Worm (Caenorhabditis elegans): ENCODE data around the gene ZK688.11.

Gene ZK688.11

DNA sequence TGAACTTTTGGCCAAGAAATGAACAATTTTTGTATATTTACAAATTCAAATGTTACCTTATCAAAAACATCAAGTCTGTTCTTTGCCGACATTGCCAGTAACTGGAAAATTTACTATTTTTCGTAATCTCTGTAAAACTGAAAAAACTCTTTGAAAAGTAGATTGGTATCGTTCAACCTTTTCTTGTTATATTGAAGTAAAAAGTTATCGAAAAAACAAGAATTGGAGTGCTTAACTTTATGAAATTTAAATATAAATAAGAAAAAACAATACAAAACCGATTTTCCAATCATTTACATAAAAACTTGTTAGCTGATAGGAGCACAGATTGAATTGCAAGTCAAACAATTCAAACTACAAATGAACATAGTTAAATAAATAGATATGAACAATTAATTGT, at the start of gene ZK688.11:
ZK688.11 (minus strand) TSS at position 101 of the 400 bp plus-strand sequence.
- TF ChIP-seq unc-62 (GFP tag; optimal IDR thresholded peaks at IDR 0.05): no peak

DNA sequence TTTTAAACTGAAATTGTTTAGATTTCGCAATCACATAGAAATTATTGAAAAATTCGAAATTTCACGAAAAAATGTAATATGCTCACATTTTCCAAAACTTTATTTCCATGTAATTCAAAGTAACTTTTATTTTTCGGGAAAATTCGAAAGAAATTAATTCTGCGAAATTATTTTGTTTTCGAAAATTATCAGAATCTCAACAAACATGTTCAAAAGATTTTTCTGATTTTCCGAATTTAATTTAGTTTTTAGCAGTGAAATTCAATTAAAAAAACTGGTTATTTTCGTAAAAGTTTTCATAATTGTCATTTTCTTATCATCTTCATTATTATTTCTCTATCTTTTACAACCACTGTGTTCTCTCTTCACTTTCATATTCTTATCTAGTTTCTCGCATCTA, 48.5 kb upstream of the ZK688.11 start, which contains the start of gene ran-2:
ran-2 (plus strand) TSS at position 301 of the 400 bp plus-strand sequence.
- no peak for TF ChIP-seq unc-62 (GFP tag; optimal IDR thresholded peaks at IDR 0.05)

DNA sequence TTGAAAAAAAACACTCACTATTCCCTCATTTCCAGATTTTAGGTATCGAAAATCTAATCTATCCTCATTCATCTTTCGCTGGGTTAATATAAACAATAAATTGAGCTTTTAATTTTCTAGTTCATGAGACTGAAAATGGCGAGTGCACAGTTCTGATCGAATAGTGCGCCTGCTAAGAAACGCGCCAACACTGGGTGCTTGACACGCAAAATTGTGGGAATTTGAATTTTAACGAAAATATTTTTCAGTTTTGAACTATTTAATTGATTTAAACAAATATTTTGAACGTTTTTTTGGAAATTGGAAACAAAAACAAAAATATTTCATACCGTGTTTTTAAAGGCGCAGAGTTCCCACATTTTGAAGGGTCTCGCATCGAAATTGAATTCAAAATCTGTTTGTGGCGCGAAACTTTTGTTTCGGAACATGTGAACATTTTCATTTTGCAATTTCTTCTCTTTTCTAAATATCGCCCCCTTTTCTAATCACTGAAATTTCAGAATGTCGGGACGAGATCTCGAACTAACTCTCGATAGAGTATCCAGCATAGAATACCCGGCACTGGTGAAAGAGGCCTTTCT, 43.9 kb upstream of the ZK688.11 start, which contains the start of the genes C29E4.13 and npp-15:
C29E4.13 (minus strand) TSS at position 169 of the 581 bp plus-strand sequence.
npp-15 (plus strand) TSS at position 495 of the 581 bp plus-strand sequence.
- no peak for TF ChIP-seq unc-62 (GFP tag; optimal IDR thresholded peaks at IDR 0.05)

DNA sequence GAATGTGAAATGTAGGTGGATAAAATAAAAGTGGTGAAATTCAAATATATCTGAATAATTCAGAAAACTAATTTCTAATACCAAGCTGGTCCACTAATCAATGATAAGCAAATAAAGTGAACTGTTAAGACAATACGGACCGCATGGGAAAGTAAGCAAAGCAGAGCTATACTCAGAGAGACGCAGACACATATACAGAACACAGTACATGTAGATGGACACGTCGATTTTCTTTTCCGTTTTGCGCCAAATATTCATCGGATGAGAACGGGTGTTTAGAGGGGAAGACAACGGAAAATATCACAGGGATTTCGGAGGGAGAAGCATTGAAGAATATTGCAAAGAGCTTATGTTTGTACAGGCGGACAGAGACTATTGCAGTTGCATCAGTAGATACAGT, 41.2 kb upstream of the ZK688.11 start:
- TF ChIP-seq unc-62 (GFP tag; optimal IDR thresholded peaks at IDR 0.05): no peak

DNA sequence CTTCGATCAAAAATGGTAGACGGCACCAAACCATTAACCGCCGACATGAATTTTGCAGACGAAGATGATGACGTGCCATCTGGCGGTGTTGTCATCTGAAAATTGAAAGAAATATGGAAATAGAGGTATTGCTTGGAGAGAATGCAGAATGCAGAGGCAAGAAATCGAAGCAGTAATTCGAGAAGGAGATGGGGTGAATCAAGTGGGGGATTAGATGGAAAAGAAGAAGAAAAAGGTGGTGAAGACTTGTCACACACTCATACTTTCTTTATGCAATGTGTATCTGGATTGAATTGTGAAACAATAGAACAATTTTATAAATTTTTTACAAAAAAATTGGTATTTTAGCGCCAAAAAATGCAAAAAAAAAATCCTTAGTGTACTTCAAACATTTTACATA, 40.1 kb upstream of the ZK688.11 start, which contains the start of gene tag-250:
tag-250 (minus strand) TSS at position 101 of the 400 bp plus-strand sequence.
- no peak for TF ChIP-seq unc-62 (GFP tag; optimal IDR thresholded peaks at IDR 0.05)

DNA sequence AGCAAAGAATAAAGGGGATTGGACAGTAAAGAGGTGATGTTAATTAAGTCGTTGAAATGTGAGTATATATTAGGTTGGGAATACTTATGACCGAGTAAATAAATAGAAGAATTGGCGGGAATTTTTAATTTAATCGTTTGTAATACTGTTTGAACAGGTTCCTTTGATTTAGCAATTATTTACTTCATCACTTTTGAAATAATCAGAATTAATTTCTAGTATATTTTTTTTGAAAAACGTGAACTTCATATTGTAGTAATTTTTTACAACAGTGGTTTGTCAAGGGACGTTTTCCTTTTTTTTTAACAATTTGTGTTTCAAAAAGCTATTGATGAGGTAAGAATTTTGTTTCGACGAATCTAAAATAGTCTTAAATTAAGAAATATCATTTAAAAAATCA, 37.4 kb upstream of the ZK688.11 start, which contains the start of gene C29E4.17:
C29E4.17 (plus strand) TSS at position 301 of the 400 bp plus-strand sequence.
- no peak for TF ChIP-seq unc-62 (GFP tag; optimal IDR thresholded peaks at IDR 0.05)

DNA sequence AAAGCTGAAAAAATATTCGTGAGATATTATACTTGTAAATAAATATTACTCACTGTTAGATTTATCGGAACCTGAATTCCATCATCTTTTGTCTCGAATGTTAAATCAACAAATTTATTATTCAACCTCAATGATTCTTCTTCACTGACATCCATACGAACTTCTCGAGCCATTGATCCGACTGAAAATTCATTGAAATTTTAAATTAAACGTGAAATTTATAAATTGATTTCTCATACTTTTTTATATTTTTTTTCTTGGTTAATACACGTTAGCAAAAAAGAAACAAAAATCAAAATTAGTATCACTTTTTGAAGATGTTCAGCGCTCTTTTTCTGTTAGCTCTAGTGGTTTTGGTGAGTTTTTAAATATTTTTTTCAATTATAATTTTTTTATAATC, 35.1 kb upstream of the ZK688.11 start, which contains the start of gene C29E4.14:
C29E4.14 (plus strand) TSS at position 301 of the 400 bp plus-strand sequence.
- no peak for TF ChIP-seq unc-62 (GFP tag; optimal IDR thresholded peaks at IDR 0.05)

DNA sequence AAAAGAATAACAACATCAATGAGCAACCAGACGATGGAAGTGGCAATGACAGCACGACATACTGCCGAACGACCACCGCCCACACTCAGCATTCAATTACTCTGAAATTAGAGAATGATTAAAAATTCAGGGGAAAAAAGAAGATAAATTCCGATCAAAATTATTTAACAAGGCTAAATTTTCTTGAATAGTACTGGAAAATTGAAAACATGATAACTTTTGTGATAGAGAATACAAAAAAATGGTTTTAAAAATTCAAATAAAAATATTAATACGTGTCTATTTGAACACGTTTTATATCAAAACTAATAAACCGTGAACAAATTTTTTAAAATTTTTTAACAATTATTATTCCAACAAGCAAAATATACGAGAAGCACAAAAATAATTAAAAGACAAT, 32.9 kb upstream of the ZK688.11 start, which contains the start of gene gly-3:
gly-3 (minus strand) TSS at position 101 of the 400 bp plus-strand sequence.
- TF ChIP-seq unc-62 (GFP tag; optimal IDR thresholded peaks at IDR 0.05): no peak

DNA sequence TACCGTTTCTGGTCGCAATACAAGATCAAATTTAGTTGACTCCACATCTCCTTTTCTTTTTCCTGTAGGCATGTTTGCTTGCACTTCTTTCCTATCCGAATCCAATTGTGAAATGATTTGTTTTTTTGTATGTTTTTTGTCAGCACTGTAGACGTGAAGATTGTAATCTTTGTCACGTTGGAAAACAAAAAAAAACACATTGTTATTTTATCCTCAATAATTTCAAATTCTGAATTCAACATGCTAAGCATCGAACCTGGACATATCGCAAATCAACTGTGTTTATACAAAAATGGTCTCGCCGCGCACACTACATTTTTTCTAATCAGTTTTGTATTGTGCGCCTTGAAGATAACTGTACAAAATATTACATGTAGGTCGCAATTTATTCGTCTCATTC, 28.7 kb upstream of the ZK688.11 start, which contains the start of gene ZK688.12:
ZK688.12 (minus strand) TSS at position 101 of the 400 bp plus-strand sequence.
- TF ChIP-seq unc-62 (GFP tag; optimal IDR thresholded peaks at IDR 0.05): no peak

DNA sequence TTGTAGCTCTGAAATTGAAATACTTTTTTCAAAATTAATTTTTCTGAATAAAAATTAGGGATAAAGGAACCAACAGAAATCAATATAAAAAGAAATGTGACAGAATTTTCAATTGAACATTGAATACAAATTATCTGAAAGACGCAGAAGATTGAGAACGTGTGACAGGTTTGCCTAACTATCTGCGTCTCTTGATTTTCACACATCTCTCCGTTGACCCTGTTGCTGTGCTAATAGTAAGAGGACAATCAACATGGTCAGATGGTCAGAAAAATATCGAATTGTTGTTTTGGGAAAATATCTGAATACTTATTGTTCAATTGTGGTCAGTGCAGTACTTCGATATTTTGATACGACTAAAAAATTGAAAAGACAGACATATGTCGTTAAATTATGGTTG, 26.9 kb upstream of the ZK688.11 start, which contains the start of gene ZK688.7:
ZK688.7 (minus strand) TSS at position 14 of the 400 bp plus-strand sequence.
- no peak for TF ChIP-seq unc-62 (GFP tag; optimal IDR thresholded peaks at IDR 0.05)

DNA sequence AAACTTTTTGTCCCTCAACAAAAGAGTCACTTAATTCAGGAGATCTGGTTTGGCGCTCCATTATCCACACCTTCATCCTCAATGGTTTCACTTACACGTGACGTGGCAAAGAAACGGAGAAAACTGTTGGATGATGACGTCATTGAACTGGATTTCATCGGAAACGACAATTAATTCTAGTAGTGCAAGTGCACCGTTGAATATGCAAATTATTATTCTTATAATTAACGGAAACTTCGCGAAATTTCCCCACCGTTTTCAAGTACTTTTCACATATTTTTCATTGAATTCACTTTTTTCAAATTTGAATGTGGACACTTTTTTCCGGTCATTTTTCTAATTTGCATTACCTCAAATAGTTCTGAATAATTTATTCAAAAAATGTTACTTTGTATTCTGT, 24.5 kb upstream of the ZK688.11 start, which contains the start of gene ZK688.1:
ZK688.1 (plus strand) TSS at position 301 of the 400 bp plus-strand sequence.
- no peak for TF ChIP-seq unc-62 (GFP tag; optimal IDR thresholded peaks at IDR 0.05)

DNA sequence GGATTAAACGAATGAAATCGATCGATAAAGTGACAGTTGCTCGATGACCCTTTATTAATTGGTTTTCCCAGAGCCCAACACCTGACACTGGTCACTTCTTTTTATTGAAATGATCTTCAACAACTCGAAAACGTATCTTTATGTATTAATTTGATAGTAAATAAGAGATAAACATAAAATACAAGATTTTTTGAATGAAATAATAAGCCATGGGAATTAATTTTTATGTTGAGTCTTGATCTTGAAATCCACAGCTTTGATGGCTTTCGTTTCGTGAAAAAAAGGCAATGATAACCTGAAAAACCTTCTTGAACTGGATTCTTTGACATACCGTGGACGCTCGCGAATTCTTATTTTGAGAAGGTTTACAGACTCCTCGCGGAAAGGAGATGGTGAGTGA, 22.8 kb upstream of the ZK688.11 start, which contains the start of gene pcp-5:
pcp-5 (minus strand) TSS at position 101 of the 400 bp plus-strand sequence.
- no peak for TF ChIP-seq unc-62 (GFP tag; optimal IDR thresholded peaks at IDR 0.05)

DNA sequence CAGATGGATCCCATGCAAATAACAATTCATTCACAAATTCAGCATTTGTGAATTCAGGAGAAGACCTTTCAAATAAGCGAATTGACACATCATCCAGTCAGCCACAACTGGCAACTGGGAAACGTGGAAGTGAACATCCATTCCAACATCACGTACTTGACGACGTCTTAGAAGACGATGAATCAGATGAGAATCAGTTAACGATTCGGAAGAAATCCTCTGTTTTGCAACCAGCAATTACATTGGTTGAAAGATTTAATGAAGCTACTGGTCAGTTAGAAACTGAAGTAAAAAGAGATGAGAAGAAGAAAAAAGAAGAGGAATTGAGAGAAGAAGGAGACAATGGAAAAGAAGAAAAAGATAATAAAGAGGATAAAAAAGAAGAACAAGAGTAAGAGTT, 18.7 kb upstream of the ZK688.11 start:
- no peak for TF ChIP-seq unc-62 (GFP tag; optimal IDR thresholded peaks at IDR 0.05)

DNA sequence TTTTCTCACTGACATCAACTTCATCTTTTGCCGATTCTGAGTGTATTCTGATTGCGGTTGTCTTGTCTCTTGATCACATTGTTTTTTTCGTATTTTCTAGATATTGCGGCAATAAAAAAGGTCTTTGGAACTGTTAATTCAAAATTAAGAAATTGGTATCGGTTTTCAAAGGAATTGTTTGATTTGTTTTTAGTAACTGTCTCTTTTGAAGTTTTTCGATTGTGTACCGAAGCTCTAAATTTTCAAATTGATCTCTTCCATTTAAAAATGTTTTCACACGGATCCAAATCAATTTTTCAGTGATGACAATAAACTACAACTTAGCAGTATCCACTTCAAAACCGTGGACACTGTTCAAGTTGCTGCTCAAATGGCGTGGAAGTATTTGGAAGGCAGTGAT, 16.0 kb upstream of the ZK688.11 start, which contains the start of gene best-24:
best-24 (plus strand) TSS at position 301 of the 400 bp plus-strand sequence.
- TF ChIP-seq unc-62 (GFP tag; optimal IDR thresholded peaks at IDR 0.05): no peak

DNA sequence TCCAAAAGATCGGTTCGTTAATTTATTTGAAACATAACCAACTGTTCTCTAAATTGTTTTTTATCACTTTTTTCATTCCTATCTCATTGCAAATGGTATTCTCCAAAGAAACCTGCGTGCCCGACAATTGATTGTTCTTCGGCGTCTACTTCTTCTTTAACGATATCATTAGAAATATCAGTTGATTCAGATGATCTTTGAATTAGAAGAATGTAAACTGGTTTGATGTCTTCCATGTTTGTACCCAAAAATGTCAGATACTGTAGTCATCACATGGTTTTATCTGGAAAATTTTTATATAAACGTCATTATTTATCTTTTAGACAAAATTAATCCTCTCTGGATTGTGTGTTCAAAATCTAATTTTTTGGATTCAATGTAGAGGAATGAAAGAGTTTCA, 13.0 kb upstream of the ZK688.11 start:
- TF ChIP-seq unc-62 (GFP tag; optimal IDR thresholded peaks at IDR 0.05): no peak

DNA sequence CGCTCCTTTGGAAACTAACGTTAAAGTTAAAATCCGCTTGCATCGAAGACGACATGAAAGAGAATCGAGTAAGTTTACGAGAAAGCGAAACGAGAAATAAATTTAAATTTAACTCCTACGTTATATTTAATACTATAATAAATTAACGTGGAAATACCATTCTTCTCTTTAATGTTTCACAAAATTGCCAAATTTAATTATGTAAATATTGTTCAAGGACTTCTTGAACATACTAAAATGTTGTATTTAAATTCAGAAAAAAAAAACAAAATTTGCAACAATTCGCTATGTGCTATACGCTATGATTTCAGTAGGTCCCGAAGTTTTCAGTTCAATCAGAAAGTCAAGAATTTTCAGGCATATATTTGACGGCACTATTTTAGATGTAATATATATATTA, 12.2 kb upstream of the ZK688.11 start, which contains the start of gene ZK688.10:
ZK688.10 (minus strand) TSS at position 101 of the 400 bp plus-strand sequence.
- TF ChIP-seq unc-62 (GFP tag; optimal IDR thresholded peaks at IDR 0.05): no peak

DNA sequence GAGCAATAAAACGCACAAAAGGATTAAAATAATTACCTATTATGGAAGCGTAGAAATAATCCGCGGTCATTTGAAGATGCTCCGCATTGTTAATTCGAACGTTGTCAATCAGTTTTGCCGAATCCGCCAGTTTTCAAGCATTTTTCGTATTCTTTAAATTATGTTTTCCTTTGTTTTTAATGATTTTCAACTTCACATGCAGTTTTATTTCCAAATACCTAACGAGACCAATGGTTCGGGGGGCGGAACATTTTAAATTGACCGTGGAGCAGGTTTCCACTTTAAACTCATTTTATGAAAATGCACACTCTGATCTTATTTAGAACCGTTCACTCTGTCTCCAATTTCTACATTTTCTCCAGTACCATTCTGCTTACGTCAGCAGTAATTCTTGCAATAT, 10.0 kb upstream of the ZK688.11 start, which contains the start of gene ZK688.4:
ZK688.4 (plus strand) TSS at position 301 of the 400 bp plus-strand sequence.
- TF ChIP-seq unc-62 (GFP tag; optimal IDR thresholded peaks at IDR 0.05): no peak
